Worm (Caenorhabditis elegans) whole organism, early embryonic: ENCODE data around the gene rabx-5.

ENCODE experiments used
- F13C5.2 ChIP-seq: sonication (generic microtip); optimal IDR thresholded peaks from 2 replicates; lab custom pipeline; 2017; ENCODE audit warnings: mild to moderate bottlenecking, missing genetic modification characterization, inconsistent platforms, missing compliant biosample characterization
- aly-1 ChIP-seq: sonication (generic microtip); optimal IDR thresholded peaks from 2 replicates; lab custom pipeline; 2016; ENCODE audit warnings: missing genetic modification characterization, missing compliant biosample characterization
- ama-1 ChIP-seq: fragments of 150-350 bp; optimal IDR thresholded peaks from 2 replicates; lab custom pipeline; 2014
- ceh-36 ChIP-seq: sonication (generic microtip); optimal IDR thresholded peaks from 2 replicates; lab custom pipeline; 2016; ENCODE audit warnings: missing genetic modification characterization, inconsistent platforms, missing compliant biosample characterization
- ets-7 ChIP-seq: sonication (generic microtip); optimal IDR thresholded peaks from 2 replicates; lab custom pipeline; 2016; ENCODE audit warnings: missing genotype, missing genetic modification characterization, missing compliant biosample characterization
- flt-1 ChIP-seq: fragments of 200-800 bp; sonication (Bioruptor generic); IDR thresholded peaks from 2 replicates; pipeline ENCODE4 v1.3.6; 2022; ENCODE audit warnings: missing genetic modification characterization, missing compliant biosample characterization
- hmbx-1 ChIP-seq: sonication (generic microtip); optimal IDR thresholded peaks from 2 replicates; lab custom pipeline; 2016; ENCODE audit warnings: mild to moderate bottlenecking, missing genetic modification characterization, missing compliant biosample characterization
- pes-1 ChIP-seq: fragments of 200-800 bp; sonication (Bioruptor generic); IDR thresholded peaks from 2 replicates; pipeline ENCODE4 v1.3.6; 2022; ENCODE audit warnings: missing genetic modification reagents, missing genetic modification characterization, missing compliant biosample characterization
- scrt-1 ChIP-seq: fragments of 200-800 bp; sonication (Bioruptor generic); IDR thresholded peaks from 2 replicates; pipeline ENCODE4 v1.3.6; 2022; ENCODE audit warnings: missing genetic modification characterization, missing compliant biosample characterization
- sea-1 ChIP-seq: fragments of 200-800 bp; sonication (Bioruptor generic); conservative IDR thresholded peaks from 2 replicates; pipeline ENCODE4 v1.3.6; 2022; ENCODE audit warnings: missing genetic modification characterization, missing compliant biosample characterization
- tbx-37 ChIP-seq: fragments of 200-800 bp; sonication (Bioruptor generic); conservative IDR thresholded peaks from 2 replicates; pipeline ENCODE4 v1.3.6; 2022; ENCODE audit warnings: missing genetic modification reagents, missing genetic modification characterization, missing compliant biosample characterization
- tra-4 ChIP-seq: sonication (generic microtip); optimal IDR thresholded peaks from 2 replicates; lab custom pipeline; 2017; ENCODE audit warnings: missing genetic modification characterization, missing compliant biosample characterization

DNA sequence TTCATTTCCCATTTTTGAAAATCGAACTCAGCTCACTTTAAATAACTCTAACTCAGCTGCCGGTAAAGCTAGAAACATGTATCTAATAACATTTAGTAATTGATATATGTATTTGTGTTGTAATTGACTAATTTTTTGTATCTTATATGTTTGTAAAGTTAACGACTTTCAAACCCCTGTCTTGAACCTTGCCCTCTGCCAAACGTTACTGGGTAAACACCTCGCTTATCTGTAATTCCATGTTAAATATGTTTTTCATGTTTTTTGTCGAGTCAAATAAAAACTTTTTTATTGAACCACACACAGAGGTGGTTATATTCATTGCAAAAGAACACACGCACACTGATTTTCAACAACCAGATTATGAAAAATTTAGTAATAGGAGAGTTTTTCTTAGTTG is 24.6 kb downstream of the rabx-5 start:
- TF ChIP-seq ama-1 (lab: Kevin White, UChicago), result no peak
- no peak for TF ChIP-seq tbx-37 (GFP tag; lab: Robert Waterston, UW)
- TF ChIP-seq ets-7 (tag; lab: Kevin White, UChicago), result no peak
- TF ChIP-seq ceh-36, result no peak
- TF ChIP-seq F13C5.2 (tag; lab: Kevin White, UChicago), result no peak
- TF ChIP-seq scrt-1, result no peak
- TF ChIP-seq flt-1, result no peak
- TF ChIP-seq pes-1, result no peak
- TF ChIP-seq hmbx-1 (tag; lab: Kevin White, UChicago), result no peak
- TF ChIP-seq aly-1, result no peak
- TF ChIP-seq tra-4, result no peak
- no peak for TF ChIP-seq sea-1 (GFP tag; lab: Robert Waterston, UW)
